Fruit fly (Drosophila melanogaster) whole organism, embryonic: ENCODE results near the gene CG1575.

ENCODE experiments used
- Bdp1 ChIP-seq: fragments of 200-800 bp; sonication (Bioruptor generic); optimal IDR thresholded peaks from 3 replicates; lab custom pipeline; 2016; ENCODE audit warnings: missing biosample characterization, missing genetic modification characterization
- BtbVII ChIP-seq: fragments of 200-800 bp; sonication (Bioruptor generic); optimal IDR thresholded peaks from 3 replicates; lab custom pipeline; 2017; ENCODE audit warnings: missing biosample characterization, mild to moderate bottlenecking, missing genetic modification characterization
- Bteb2 ChIP-seq: fragments of 200-800 bp; sonication (Bioruptor generic); optimal IDR thresholded peaks from 2 replicates; lab custom pipeline; 2016; ENCODE audit warnings: missing biosample characterization, missing genetic modification characterization
- CG10321 ChIP-seq: fragments of 200-800 bp; sonication (Bioruptor generic); IDR thresholded peaks from 2 replicates; pipeline ENCODE4 v1.3.6; 2022; ENCODE audit warnings: missing biosample characterization, missing genetic modification characterization
- CG10654 ChIP-seq: fragments of 200-800 bp; sonication (Bioruptor generic); optimal IDR thresholded peaks from 2 replicates; lab custom pipeline; 2016; ENCODE audit warnings: missing biosample characterization, missing genetic modification characterization
- CG11085 ChIP-seq: fragments of 200-800 bp; sonication (Bioruptor generic); IDR thresholded peaks from 2 replicates; pipeline ENCODE4 v1.3.6; 2022; ENCODE audit warnings: missing biosample characterization, missing genetic modification characterization
- CG13123 ChIP-seq: fragments of 200-800 bp; sonication (Bioruptor generic); optimal IDR thresholded peaks from 2 replicates; lab custom pipeline; 2016; ENCODE audit warnings: missing biosample characterization, missing genetic modification characterization
- CG13424 ChIP-seq: fragments of 200-800 bp; sonication (Bioruptor generic); optimal IDR thresholded peaks from 2 replicates; lab custom pipeline; 2019; ENCODE audit warnings: missing biosample characterization, mild to moderate bottlenecking, missing genetic modification characterization, moderate library complexity
- CG16813 ChIP-seq: fragments of 200-800 bp; sonication (Bioruptor generic); IDR thresholded peaks from 3 replicates; pipeline ENCODE4 v1.3.6; 2022; ENCODE audit warnings: missing biosample characterization, missing genetic modification characterization; ENCODE audit not compliant: partially characterized antibody
- CG16863 ChIP-seq: fragments of 200-800 bp; sonication (Bioruptor generic); optimal IDR thresholded peaks from 3 replicates; lab custom pipeline; 2016; ENCODE audit warnings: missing biosample characterization, missing genetic modification characterization
- CG17361 ChIP-seq: fragments of 200-800 bp; sonication (Bioruptor generic); IDR thresholded peaks from 3 replicates; pipeline ENCODE4 v1.3.6; 2022; ENCODE audit warnings: missing biosample characterization, missing genetic modification characterization
- CG17385 ChIP-seq: fragments of 200-800 bp; sonication (Bioruptor generic); optimal IDR thresholded peaks from 3 replicates; lab custom pipeline; 2018; ENCODE audit warnings: missing biosample characterization, mild to moderate bottlenecking, missing genetic modification characterization
- CG2678 ChIP-seq: fragments of 200-800 bp; sonication (Bioruptor generic); optimal IDR thresholded peaks from 3 replicates; lab custom pipeline; 2019; ENCODE audit warnings: missing biosample characterization, mild to moderate bottlenecking, missing genetic modification characterization, moderate library complexity
- CG30020 ChIP-seq: fragments of 200-800 bp; optimal IDR thresholded peaks from 2 replicates; lab custom pipeline; 2019; ENCODE audit warnings: missing biosample characterization, mild to moderate bottlenecking, missing genetic modification characterization, moderate library complexity
- CG3163 ChIP-seq: fragments of 200-800 bp; sonication (Bioruptor generic); optimal IDR thresholded peaks from 3 replicates; lab custom pipeline; 2016; ENCODE audit warnings: missing biosample characterization, missing genetic modification characterization
- CG32767 ChIP-seq: fragments of 200-800 bp; sonication (Bioruptor generic); IDR thresholded peaks from 2 replicates; pipeline ENCODE4 v1.3.6; 2022; ENCODE audit warnings: missing biosample characterization, missing genetic modification characterization
- CG33557 ChIP-seq: fragments of 200-800 bp; sonication (Bioruptor generic); optimal IDR thresholded peaks from 2 replicates; lab custom pipeline; 2019; ENCODE audit warnings: missing biosample characterization, mild to moderate bottlenecking, missing genetic modification characterization, moderate library complexity
- CG42726 ChIP-seq: fragments of 200-800 bp; sonication (Bioruptor generic); IDR thresholded peaks from 2 replicates; pipeline ENCODE4 v1.3.6; 2022; ENCODE audit warnings: missing biosample characterization, missing genetic modification characterization; ENCODE audit not compliant: partially characterized antibody
- CG43689 ChIP-seq: fragments of 200-800 bp; sonication (Bioruptor generic); IDR thresholded peaks from 2 replicates; pipeline ENCODE4 v1.3.6; 2022; ENCODE audit warnings: missing biosample characterization, missing genetic modification characterization
- CG7963 ChIP-seq: fragments of 200-800 bp; sonication (Bioruptor generic); IDR thresholded peaks from 3 replicates; pipeline ENCODE4 v1.3.6; 2022; ENCODE audit warnings: missing biosample characterization, missing genetic modification characterization; ENCODE audit not compliant: partially characterized antibody
- CG8478 ChIP-seq: fragments of >200 bp; optimal IDR thresholded peaks from 2 replicates; lab custom pipeline; 2018
- CG8765 ChIP-seq: fragments of 200-800 bp; sonication (Bioruptor generic); IDR thresholded peaks from 2 replicates; pipeline ENCODE4 v1.3.6; 2022; ENCODE audit warnings: missing biosample characterization, missing genetic modification characterization
- Chrac-16 ChIP-seq: fragments of 200-800 bp; sonication (Bioruptor generic); optimal IDR thresholded peaks from 3 replicates; lab custom pipeline; 2016; ENCODE audit warnings: missing biosample characterization, missing genetic modification characterization
- Dip3 ChIP-seq: fragments of 200-800 bp; sonication (Bioruptor generic); optimal IDR thresholded peaks from 3 replicates; lab custom pipeline; 2016; ENCODE audit warnings: missing biosample characterization, missing genetic modification characterization
- Hey ChIP-seq: fragments of 200-800 bp; sonication (Bioruptor generic); optimal IDR thresholded peaks from 3 replicates; lab custom pipeline; 2018; ENCODE audit warnings: missing biosample characterization, mild to moderate bottlenecking, missing genetic modification characterization
- Hmr ChIP-seq: fragments of 200-800 bp; sonication (Bioruptor generic); optimal IDR thresholded peaks from 3 replicates; lab custom pipeline; 2017; ENCODE audit warnings: mild to moderate bottlenecking, missing biosample characterization, missing genetic modification reagents, missing genetic modification characterization
- Hsf ChIP-seq: fragments of 200-800 bp; sonication (Bioruptor generic); optimal IDR thresholded peaks from 3 replicates; lab custom pipeline; 2016; ENCODE audit warnings: missing biosample characterization, missing genetic modification characterization
- Jarid2 ChIP-seq: fragments of 200-800 bp; sonication (Bioruptor generic); optimal IDR thresholded peaks from 3 replicates; lab custom pipeline; 2017; ENCODE audit warnings: mild to moderate bottlenecking, missing biosample characterization, missing genetic modification reagents, missing genetic modification characterization
- Lim3 ChIP-seq: fragments of 200-800 bp; sonication (Bioruptor generic); IDR thresholded peaks from 2 replicates; pipeline ENCODE4 v1.3.6; 2022; ENCODE audit warnings: missing biosample characterization, missing genetic modification characterization
- NFAT ChIP-seq: fragments of 200-800 bp; sonication (Bioruptor generic); IDR thresholded peaks from 2 replicates; pipeline ENCODE4 v1.3.6; 2022; ENCODE audit warnings: missing biosample characterization, missing genetic modification characterization
- NK7.1 ChIP-seq: fragments of 200-800 bp; sonication (Bioruptor generic); optimal IDR thresholded peaks from 3 replicates; lab custom pipeline; 2016; ENCODE audit warnings: missing biosample characterization, missing genetic modification characterization
- Nf-YA ChIP-seq: fragments of 200-800 bp; sonication (Bioruptor generic); IDR thresholded peaks from 2 replicates; pipeline ENCODE4 v1.3.6; 2022; ENCODE audit warnings: missing biosample characterization, missing genetic modification characterization
- Nf-YC ChIP-seq: fragments of 200-800 bp; optimal IDR thresholded peaks from 3 replicates; lab custom pipeline; 2019; ENCODE audit warnings: missing biosample characterization, mild to moderate bottlenecking, missing genetic modification characterization, moderate library complexity
- Spps ChIP-seq: fragments of 200-800 bp; sonication (Bioruptor generic); optimal IDR thresholded peaks from 2 replicates; lab custom pipeline; 2018; ENCODE audit warnings: missing biosample characterization, mild to moderate bottlenecking, missing genetic modification characterization
- TFAM ChIP-seq: fragments of 200-800 bp; sonication (Bioruptor generic); optimal IDR thresholded peaks from 2 replicates; lab custom pipeline; 2017; ENCODE audit warnings: missing biosample characterization, missing genetic modification characterization, inconsistent platforms
- Taf1 ChIP-seq: fragments of 200-800 bp; sonication (Bioruptor generic); IDR thresholded peaks from 2 replicates; pipeline ENCODE4 v1.3.6; 2022; ENCODE audit warnings: missing biosample characterization, missing genetic modification characterization
- crp ChIP-seq, 2 experiments: fragments of 200-800 bp; sonication (Bioruptor generic); optimal IDR thresholded peaks; 2 replicates in 1 of 2; 3 replicates in 1 of 2; lab custom pipeline; 2017; ENCODE audit warnings: missing biosample characterization in 2 of 2, missing genetic modification characterization in 2 of 2, mild to moderate bottlenecking in 1 of 2, moderate library complexity in 1 of 2
- exex ChIP-seq: fragments of 200-800 bp; sonication (Bioruptor generic); optimal IDR thresholded peaks from 4 replicates; lab custom pipeline; 2018; ENCODE audit warnings: missing biosample characterization, mild to moderate bottlenecking, missing genetic modification characterization, moderate library complexity
- kni ChIP-seq: fragments of 200-800 bp; sonication (Bioruptor generic); optimal IDR thresholded peaks from 3 replicates; lab custom pipeline; 2017; ENCODE audit warnings: mild to moderate bottlenecking, missing biosample characterization, missing genetic modification reagents, missing genetic modification characterization
- lilli ChIP-seq: fragments of 200-800 bp; sonication (Bioruptor generic); optimal IDR thresholded peaks from 3 replicates; lab custom pipeline; 2016; ENCODE audit warnings: missing biosample characterization, missing genetic modification characterization
- onecut ChIP-seq: fragments of 200-800 bp; sonication (Bioruptor generic); IDR thresholded peaks from 2 replicates; pipeline ENCODE4 v1.3.6; 2022; ENCODE audit warnings: missing biosample characterization, missing genetic modification characterization
- otp ChIP-seq: fragments of 200-800 bp; sonication (Bioruptor generic); IDR thresholded peaks from 3 replicates; pipeline ENCODE4, ENCODE4 v1.3.6; 2022; ENCODE audit warnings: missing biosample characterization, missing genetic modification characterization
- pros ChIP-seq: fragments of 200-800 bp; sonication (Bioruptor generic); optimal IDR thresholded peaks from 3 replicates; lab custom pipeline; 2019; ENCODE audit warnings: missing biosample characterization, mild to moderate bottlenecking, missing genetic modification characterization, moderate library complexity
- ro ChIP-seq: fragments of 200-800 bp; sonication (Bioruptor generic); IDR thresholded peaks from 2 replicates; pipeline ENCODE4 v1.3.6; 2022; ENCODE audit warnings: missing biosample characterization, missing genetic modification characterization
- sna ChIP-seq: fragments of 200-800 bp; sonication (Bioruptor generic); IDR thresholded peaks from 2 replicates; pipeline ENCODE4 v1.3.6; 2022; ENCODE audit warnings: missing biosample characterization, missing genetic modification characterization; ENCODE audit not compliant: partially characterized antibody
- sob ChIP-seq: fragments of 200-800 bp; sonication (Bioruptor generic); IDR thresholded peaks from 2 replicates; pipeline ENCODE4 v1.3.6; 2022; ENCODE audit warnings: missing biosample characterization, missing genetic modification characterization
- sr ChIP-seq: fragments of 200-800 bp; sonication (Bioruptor generic); IDR thresholded peaks from 3 replicates; pipeline ENCODE4 v1.3.6; 2022; ENCODE audit warnings: missing biosample characterization, missing genetic modification characterization
- tin ChIP-seq: fragments of 200-800 bp; sonication (Bioruptor generic); optimal IDR thresholded peaks from 3 replicates; lab custom pipeline; 2016; ENCODE audit warnings: missing biosample characterization, missing genetic modification characterization
- trh ChIP-seq: fragments of 200-800 bp; sonication (Bioruptor generic); optimal IDR thresholded peaks from 2 replicates; lab custom pipeline; 2016; ENCODE audit warnings: missing biosample characterization, missing genetic modification characterization
- vfl ChIP-seq: fragments of 200-800 bp; sonication (Bioruptor generic); optimal IDR thresholded peaks from 2 replicates; lab custom pipeline; 2016; ENCODE audit warnings: missing biosample characterization, missing genetic modification characterization

The CG1575 gene

DNA sequence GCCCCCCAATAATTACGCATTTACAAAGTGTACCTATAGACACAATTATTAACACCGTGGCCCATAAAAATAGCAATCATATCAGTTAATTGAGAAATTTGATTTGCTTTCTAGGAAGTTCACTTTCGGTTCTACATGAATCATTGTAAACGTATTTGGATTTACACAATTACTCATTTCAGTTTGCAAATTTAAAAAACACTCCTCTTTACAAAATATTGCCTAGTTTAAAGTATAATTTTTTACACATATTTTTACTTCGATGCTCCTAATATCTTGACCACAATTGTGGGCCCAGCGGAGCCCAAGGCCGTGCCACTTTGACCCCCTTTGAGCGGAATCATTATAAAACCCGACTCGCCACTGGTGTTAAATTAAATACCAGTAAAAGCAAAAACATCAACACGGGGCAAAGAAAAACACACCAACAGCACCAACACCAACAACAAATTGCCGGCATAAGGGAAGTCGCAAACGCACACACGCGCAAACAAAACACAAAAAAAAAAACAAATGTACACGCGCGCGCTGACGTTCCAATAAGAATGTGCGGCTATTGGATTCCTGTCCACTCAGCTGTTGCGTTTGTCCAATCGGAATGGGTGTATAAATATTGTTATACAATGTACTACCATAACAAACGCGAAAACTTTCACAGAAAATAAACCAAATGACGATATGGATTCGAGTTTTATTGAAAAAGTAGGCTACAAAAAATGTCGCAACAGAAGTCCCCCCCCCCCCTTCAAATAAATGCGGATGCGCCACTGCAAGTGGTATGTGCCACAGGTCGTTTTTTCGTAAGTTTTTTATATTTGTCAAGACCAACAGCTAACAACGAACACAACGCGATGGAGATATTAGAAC is 2.1 kb upstream of the CG1575 start (continued):
- TF ChIP-seq sna (GFP tag; lab: Robert Waterston, UW) (no peak), CG33557 (GFP tag; lab: Kevin White, UChicago) (no peak), Nf-YC (tag; lab: Kevin White, UChicago) (peak; percentile 61), Bteb2 (peak; percentile 48), Chrac-16 (peak; percentile 47), Hey (tag; lab: Kevin White, UChicago) (peak; percentile 19), Spps (no peak), CG16813 (GFP tag; lab: Robert Waterston, UW) (no peak), CG13424 (peak; percentile 77), CG8765 (GFP tag; lab: Robert Waterston, UW) (no peak), CG30020 (tag; lab: Kevin White, UChicago) (no peak), crp (GFP tag; optimal IDR thresholded peaks at IDR 0.05; lab: Kevin White, UChicago) (peak in 1 of 2 experiments; percentile 16), TFAM (GFP tag; lab: Kevin White, UChicago) (no peak), sr (GFP tag; lab: Robert Waterston, UW) (no peak), CG43689 (no peak), Bdp1 (GFP tag; lab: Kevin White, UChicago) (peak; percentile 28), Nf-YA (no peak), CG13123 (GFP tag; lab: Kevin White, UChicago) (no peak), sob (GFP tag; lab: Robert Waterston, UW) (peak; percentile 62), kni (GFP tag; lab: Kevin White, UChicago) (peak; percentile 11), Dip3 (GFP tag; lab: Kevin White, UChicago) (peak; percentile 47), Taf1 (GFP tag; lab: Robert Waterston, UW) (no peak), BtbVII (peak; percentile 79), tin (peak; percentile 20), CG42726 (GFP tag; lab: Robert Waterston, UW) (no peak), pros (GFP tag; lab: Kevin White, UChicago) (no peak), CG8478 (no peak), lilli (GFP tag; lab: Kevin White, UChicago) (peak; percentile 46), Hmr (GFP tag; lab: Kevin White, UChicago) (peak; percentile 75), CG7963 (GFP tag; lab: Robert Waterston, UW) (no peak), CG11085 (GFP tag; lab: Robert Waterston, UW) (no peak), trh (GFP tag; lab: Kevin White, UChicago) (no peak), otp (GFP tag; lab: Robert Waterston, UW) (no peak), Jarid2 (GFP tag; lab: Kevin White, UChicago) (peak; percentile 25), ro (GFP tag; lab: Robert Waterston, UW) (no peak), CG16863 (GFP tag; lab: Kevin White, UChicago) (peak; percentile 49), NK7.1 (GFP tag; lab: Kevin White, UChicago) (peak; percentile 30), NFAT (GFP tag; lab: Robert Waterston, UW) (no peak), CG10321 (no peak), Lim3 (GFP tag; lab: Robert Waterston, UW) (no peak), CG32767 (GFP tag; lab: Robert Waterston, UW) (0 out of 2 replicates have a peak, but pooled peaks have one; percentile 45), CG17361 (GFP tag; lab: Robert Waterston, UW) (peak; percentile 75), Hsf (GFP tag; lab: Kevin White, UChicago) (peak; percentile 71), onecut (GFP tag; lab: Robert Waterston, UW) (no peak), CG10654 (GFP tag; lab: Kevin White, UChicago) (peak; percentile 42), CG3163 (GFP tag; lab: Kevin White, UChicago) (peak; percentile 20), exex (tag; lab: Kevin White, UChicago) (peak; percentile 24), vfl (GFP tag; lab: Kevin White, UChicago) (peak; percentile 64), CG2678 (peak; percentile 80), CG17385 (peak; percentile 71)
